Fruit fly (Drosophila melanogaster): ENCODE results near the gene dy.

Gene dy

DNA sequence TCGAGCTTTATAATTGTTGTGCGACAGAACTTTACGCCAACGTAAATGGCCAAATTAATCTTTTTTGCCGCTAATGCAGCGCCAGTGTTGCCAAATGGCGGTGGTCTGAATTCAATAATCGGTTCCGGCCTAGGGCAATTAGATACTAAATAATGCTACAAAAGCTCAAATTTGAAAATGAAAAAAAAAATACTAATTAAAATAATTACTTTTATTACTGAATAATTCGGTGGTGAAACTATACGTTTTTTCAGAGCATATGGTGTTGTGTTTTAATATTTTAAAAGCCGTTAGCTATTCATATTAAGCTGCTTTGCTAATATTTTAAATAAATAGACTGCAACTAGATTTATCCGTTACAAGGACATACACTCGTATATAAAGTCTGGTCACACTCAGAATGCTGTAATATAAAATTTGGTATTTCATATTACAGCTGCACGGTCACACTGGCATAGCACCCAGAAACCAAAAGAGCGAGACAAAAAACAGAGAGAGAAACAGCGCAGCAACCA lies 37.9 kb upstream of the dy start, which contains the start of the genes CG1578 and rudhira (continued):
- TF ChIP-seq ATbp (GFP tag; optimal IDR thresholded peaks at IDR 0.05) (no peak), MBD-R2 (GFP tag; IDR thresholded peaks at IDR 0.05) (peak; percentile 35; the same call in 1 of the 2 replicates), kni (GFP tag; optimal IDR thresholded peaks at IDR 0.05) (no peak), CG7357 (GFP tag; IDR thresholded peaks at IDR 0.05) (no peak), caup (GFP tag; optimal IDR thresholded peaks at IDR 0.05; ENCODE audit: severe bottlenecking) (no peak), Oli (tag; optimal IDR thresholded peaks at IDR 0.05) (no peak), CG11504 (tag; optimal IDR thresholded peaks at IDR 0.05) (peak; percentile 32), CG18262 (tag; optimal IDR thresholded peaks at IDR 0.05) (no peak), Spps (tag; optimal IDR thresholded peaks at IDR 0.05) (no peak), Myb (GFP tag; optimal IDR thresholded peaks at IDR 0.05) (peak; percentile 52), CG30020 (tag; optimal IDR thresholded peaks at IDR 0.05) (peak; percentile 13), ash1 (GFP tag; optimal IDR thresholded peaks at IDR 0.05) (no peak), Atf-2 (GFP tag; optimal IDR thresholded peaks at IDR 0.05) (no peak), unc-4 (GFP tag; IDR thresholded peaks at IDR 0.05; ENCODE audit: partially characterized antibody) (no peak), Bdp1 (GFP tag; optimal IDR thresholded peaks at IDR 0.05) (no peak), nmo (GFP tag; optimal IDR thresholded peaks at IDR 0.05) (peak; percentile 47), CG18764 (GFP tag; optimal IDR thresholded peaks at IDR 0.05) (no peak), Bgb (GFP tag; IDR thresholded peaks at IDR 0.05; ENCODE audit: partially characterized antibody) (peak; percentile 6; the same call in 1 of the 2 replicates), CG14014 (GFP tag; IDR thresholded peaks at IDR 0.05) (no peak), CG10267 (tag; optimal IDR thresholded peaks at IDR 0.05) (peak; percentile 88), bsh (GFP tag; optimal IDR thresholded peaks at IDR 0.05) (no peak), CG7839 (tag; optimal IDR thresholded peaks at IDR 0.05) (peak; percentile 2), CG5953 (GFP tag; IDR thresholded peaks at IDR 0.05) (no peak), CG13775 (GFP tag; optimal IDR thresholded peaks at IDR 0.05) (no peak), Camta (GFP tag; optimal IDR thresholded peaks at IDR 0.05) (no peak), YL-1 (GFP tag; optimal IDR thresholded peaks at IDR 0.05) (no peak), en (GFP tag; optimal IDR thresholded peaks at IDR 0.05) (no peak), CG34422 (GFP tag; IDR thresholded peaks at IDR 0.05) (no peak), CG31441 (GFP tag; IDR thresholded peaks at IDR 0.05) (peak; percentile 33; the same call in 1 of the 2 replicates), Gug (GFP tag; IDR thresholded peaks at IDR 0.05) (no peak), CG9797 (GFP tag; optimal IDR thresholded peaks at IDR 0.05) (peak; percentile 82), CG9876 (GFP tag; optimal IDR thresholded peaks at IDR 0.05) (no peak), CG4360 (GFP tag; IDR thresholded peaks at IDR 0.05) (no peak), CG15601 (tag; optimal IDR thresholded peaks at IDR 0.05) (peak; percentile 40), row (GFP tag; IDR thresholded peaks at IDR 0.05) (peak; percentile 21), sr (GFP tag; IDR thresholded peaks at IDR 0.05) (peak; percentile 49; the same call in 1 of the 3 replicates), CG8944 (GFP tag; optimal IDR thresholded peaks at IDR 0.05) (no peak), CG17328 (GFP tag; IDR thresholded peaks at IDR 0.05) (no peak), gem (tag; optimal IDR thresholded peaks at IDR 0.05) (no peak), tio (GFP tag; optimal IDR thresholded peaks at IDR 0.05) (no peak), CG10543 (GFP tag; optimal IDR thresholded peaks at IDR 0.05) (peak; percentile 36), Gsc (GFP tag; IDR thresholded peaks at IDR 0.05) (no peak), CG7963 (GFP tag; IDR thresholded peaks at IDR 0.05; ENCODE audit: partially characterized antibody) (no peak), pum (GFP tag; optimal IDR thresholded peaks at IDR 0.05) (no peak), psq (GFP tag; optimal IDR thresholded peaks at IDR 0.05) (peak; percentile 4), ci (GFP tag; IDR thresholded peaks at IDR 0.05) (0 out of 3 replicates have a peak, but pooled peaks have one; percentile 12), disco-r (GFP tag; optimal IDR thresholded peaks at IDR 0.05) (no peak), scrt (GFP tag; optimal IDR thresholded peaks at IDR 0.05) (no peak), onecut (GFP tag; IDR thresholded peaks at IDR 0.05) (peak; percentile 11; the same call in 1 of the 2 replicates), eve (GFP tag; optimal IDR thresholded peaks at IDR 0.05) (peak in 1 of 2 experiments; percentile 33), slbo (GFP tag; IDR thresholded peaks at IDR 0.05) (no peak)
